Worm (Caenorhabditis elegans) whole organism, L1 larva: ENCODE results near the gene grl-17.

Source experiments
- egl-27 ChIP-seq, 2 experiments: fragments of 150-350 bp in 1 of 2; sonication (generic microtip); optimal IDR thresholded peaks; 3 replicates each; lab custom pipeline; 2017 to 2018; ENCODE audit warnings: missing biosample characterization in 2 of 2, missing genetic modification characterization in 2 of 2, missing genetic modification reagents in 2 of 2
- elt-2 ChIP-seq: sonication (generic microtip); optimal IDR thresholded peaks from 2 replicates; lab custom pipeline; 2016; ENCODE audit warnings: missing genetic modification characterization, mild to moderate bottlenecking, inconsistent platforms, missing compliant biosample characterization, missing genetic modification reagents
- grh-1 ChIP-seq: fragments of 200-800 bp; sonication (Bioruptor generic); IDR thresholded peaks from 2 replicates; pipeline ENCODE4 v1.3.6; 2022; ENCODE audit warnings: missing genetic modification reagents, missing genetic modification characterization, missing compliant biosample characterization
- jun-1 ChIP-seq: fragments of 150-350 bp; optimal IDR thresholded peaks from 2 replicates; lab custom pipeline; 2014; ENCODE audit warnings: missing biosample characterization, missing genetic modification reagents, missing genetic modification characterization
- mdl-1 ChIP-seq, 2 experiments: fragments of 150-350 bp; optimal IDR thresholded peaks; 2 replicates each; lab custom pipeline; 2014 to 2017; ENCODE audit warnings: missing biosample characterization in 2 of 2, missing genetic modification characterization in 2 of 2, inconsistent platforms in 1 of 2
- nhr-20 ChIP-seq: sonication (generic microtip); optimal IDR thresholded peaks from 2 replicates; lab custom pipeline; 2016; ENCODE audit warnings: mild to moderate bottlenecking, missing genetic modification characterization, missing compliant biosample characterization
- nhr-237 ChIP-seq: fragments of 150-350 bp; optimal IDR thresholded peaks from 2 replicates; lab custom pipeline; 2014; ENCODE audit warnings: missing biosample characterization, missing genetic modification characterization
- nhr-28 ChIP-seq: fragments of 150-350 bp; optimal IDR thresholded peaks from 2 replicates; lab custom pipeline; 2014; ENCODE audit warnings: missing biosample characterization, missing genetic modification characterization
- nhr-71 ChIP-seq: sonication (generic microtip); optimal IDR thresholded peaks from 2 replicates; lab custom pipeline; 2016; ENCODE audit warnings: mild to moderate bottlenecking, missing genetic modification characterization, moderate library complexity, missing compliant biosample characterization
- skn-1 ChIP-seq: fragments of 150-350 bp; optimal IDR thresholded peaks from 2 replicates; lab custom pipeline; 2014; ENCODE audit warnings: missing biosample characterization, missing genetic modification characterization
- swsn-7 ChIP-seq: sonication (generic microtip); optimal IDR thresholded peaks from 2 replicates; lab custom pipeline; 2016; ENCODE audit warnings: missing genetic modification characterization, missing compliant biosample characterization
- unc-62 ChIP-seq: fragments of 150-350 bp; optimal IDR thresholded peaks from 2 replicates; lab custom pipeline; 2014; ENCODE audit warnings: missing biosample characterization, missing genetic modification reagents, missing genetic modification characterization
- unc-86 ChIP-seq: sonication (generic microtip); optimal IDR thresholded peaks from 2 replicates; lab custom pipeline; 2016; ENCODE audit warnings: missing genetic modification characterization, missing compliant biosample characterization
- zag-1 ChIP-seq: fragments of 150-350 bp; optimal IDR thresholded peaks from 2 replicates; lab custom pipeline; 2014; ENCODE audit warnings: missing biosample characterization, missing genetic modification characterization

- TF ChIP-seq egl-27 (tag; optimal IDR thresholded peaks at IDR 0.05; lab: Kevin White, UChicago) = no peak
- no peak for TF ChIP-seq grh-1 (GFP tag; lab: Robert Waterston, UW)
- TF ChIP-seq mdl-1 (tag; optimal IDR thresholded peaks at IDR 0.05; lab: Kevin White, UChicago) = no peak
- no peak for TF ChIP-seq nhr-20 (tag; lab: Kevin White, UChicago)
- no peak for TF ChIP-seq nhr-28
- no peak for TF ChIP-seq skn-1 (tag; lab: Kevin White, UChicago)
- no peak for TF ChIP-seq elt-2 (tag; lab: Kevin White, UChicago)
- no peak for TF ChIP-seq swsn-7 (tag; lab: Kevin White, UChicago)
- no peak for TF ChIP-seq nhr-237 (tag; lab: Kevin White, UChicago)
- TF ChIP-seq zag-1 (tag; lab: Kevin White, UChicago) = no peak
- no peak for TF ChIP-seq unc-62 (GFP tag; lab: Kevin White, UChicago)
- TF ChIP-seq unc-86 (tag; lab: Kevin White, UChicago) = no peak
- TF ChIP-seq nhr-71 (tag; lab: Kevin White, UChicago) = no peak
- TF ChIP-seq jun-1 = no peak
Measured at ce11 chrV:13609806-13610205, 46.1 kb upstream of the grl-17 start.
